Worm (Caenorhabditis elegans): Measurements from ENCODE around the gene F28H7.8.
A peak's percentile ranks its signal among the peaks of the same experiment; 100 is the strongest.

Gene F28H7.8

DNA sequence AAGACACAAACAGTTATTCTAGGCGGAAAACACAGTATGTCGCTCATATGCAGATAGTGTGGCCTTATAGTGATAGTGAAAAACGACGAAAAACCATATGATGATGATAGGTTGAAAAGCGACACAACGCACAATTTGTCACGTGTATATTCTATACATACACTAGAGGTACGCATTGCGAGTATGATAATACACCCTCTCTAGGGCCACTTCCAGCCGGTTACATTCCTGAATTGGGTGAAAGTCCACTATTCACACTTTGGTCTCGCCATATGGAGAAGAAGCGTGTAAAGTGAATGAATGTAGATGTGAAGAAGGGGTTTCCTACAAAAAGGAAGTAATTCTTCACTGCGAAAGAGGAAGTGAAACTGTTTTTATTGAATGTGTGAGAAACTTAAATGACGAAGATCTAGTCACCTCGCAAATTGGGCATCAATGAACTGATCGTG lies 29.3 kb upstream of the F28H7.8 start:
- TF ChIP-seq nhr-237 (tag; optimal IDR thresholded peaks at IDR 0.05) (no peak), nhr-10 (tag; optimal IDR thresholded peaks at IDR 0.05) (no peak), dmd-4 (tag; optimal IDR thresholded peaks at IDR 0.05) (no peak), ZK546.5 (tag; optimal IDR thresholded peaks at IDR 0.05) (no peak), sma-3 (GFP tag; optimal IDR thresholded peaks at IDR 0.05) (peak; percentile 72), egl-27 (tag; optimal IDR thresholded peaks at IDR 0.05) (peak; percentile 74), nhr-25 (tag; optimal IDR thresholded peaks at IDR 0.05) (peak; percentile 75), fos-1 (tag; optimal IDR thresholded peaks at IDR 0.05) (peak; percentile 23), aly-2 (tag; optimal IDR thresholded peaks at IDR 0.05) (no peak), lin-39 (tag; optimal IDR thresholded peaks at IDR 0.05) (no peak), unc-39 (tag; optimal IDR thresholded peaks at IDR 0.05) (no peak), sma-9 (GFP tag; optimal IDR thresholded peaks at IDR 0.05) (peak; percentile 93), sma-9 (tag; optimal IDR thresholded peaks at IDR 0.05) (no peak), ztf-1 (GFP tag; conservative IDR thresholded peaks at IDR 0.05) (no peak), unc-62 (GFP tag; optimal IDR thresholded peaks at IDR 0.05) (no peak), zag-1 (tag; optimal IDR thresholded peaks at IDR 0.05) (no peak), blmp-1 (tag; optimal IDR thresholded peaks at IDR 0.05; ENCODE audit: insufficient read depth) (peak; percentile 46), R02D3.7 (tag; optimal IDR thresholded peaks at IDR 0.05) (no peak), elt-3 (tag; optimal IDR thresholded peaks at IDR 0.05) (no peak), F13H6.1 (tag; optimal IDR thresholded peaks at IDR 0.05) (peak; percentile 60), nhr-129 (tag; optimal IDR thresholded peaks at IDR 0.05) (peak; percentile 71), mdl-1 (tag; optimal IDR thresholded peaks at IDR 0.05) (peak in 1 of 2 experiments; percentile 56), lin-13 (GFP tag; optimal IDR thresholded peaks at IDR 0.05) (no peak), lsy-2 (tag; optimal IDR thresholded peaks at IDR 0.05) (peak in 1 of 2 experiments; percentile 17), gmeb-1 (tag; optimal IDR thresholded peaks at IDR 0.05) (peak; percentile 34), Y55F3AM.14 (GFP tag; optimal IDR thresholded peaks at IDR 0.05) (peak; percentile 78), crh-2 (tag; optimal IDR thresholded peaks at IDR 0.05) (peak; percentile 61), nhr-11 (tag; optimal IDR thresholded peaks at IDR 0.05) (no peak), nhr-21 (tag; optimal IDR thresholded peaks at IDR 0.05) (peak; percentile 25), alr-1 (tag; optimal IDR thresholded peaks at IDR 0.05) (no peak)

DNA sequence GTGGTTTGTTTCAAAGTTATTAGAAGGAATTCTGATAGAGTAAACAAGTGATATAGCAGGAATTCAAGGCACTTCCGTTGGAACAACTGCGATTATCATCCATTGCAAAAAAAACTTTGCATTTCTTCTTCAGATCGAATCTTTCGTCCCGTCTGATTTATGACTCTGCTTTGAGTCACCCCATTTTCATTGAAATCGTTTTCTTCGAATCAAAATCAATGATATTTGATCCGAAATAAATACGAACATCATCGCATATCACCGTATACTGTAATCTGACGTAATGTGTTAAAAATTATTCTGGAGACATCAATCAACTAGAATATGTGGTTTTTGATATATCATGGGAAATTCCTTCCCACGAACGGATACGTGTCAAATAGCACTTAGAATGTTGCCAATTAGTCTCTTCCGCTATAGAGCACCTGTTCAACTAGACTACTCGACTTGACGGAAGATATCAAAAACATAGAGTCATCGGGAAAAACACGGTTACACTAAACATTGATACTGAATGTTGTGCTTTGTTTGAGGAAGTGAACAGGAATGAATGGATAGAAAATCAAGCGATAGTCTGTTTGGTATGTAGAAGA lies 27.8 kb upstream of the F28H7.8 start:
- TF ChIP-seq unc-62 (GFP tag; optimal IDR thresholded peaks at IDR 0.05) (no peak), nhr-11 (tag; optimal IDR thresholded peaks at IDR 0.05) (peak; percentile 28), nhr-23 (tag; optimal IDR thresholded peaks at IDR 0.05) (no peak), F13H6.1 (tag; optimal IDR thresholded peaks at IDR 0.05) (peak; percentile 14), nhr-10 (tag; optimal IDR thresholded peaks at IDR 0.05) (no peak), nhr-21 (tag; optimal IDR thresholded peaks at IDR 0.05) (peak; percentile 5), lsy-2 (tag; optimal IDR thresholded peaks at IDR 0.05) (peak in 1 of 2 experiments; percentile 5)

DNA sequence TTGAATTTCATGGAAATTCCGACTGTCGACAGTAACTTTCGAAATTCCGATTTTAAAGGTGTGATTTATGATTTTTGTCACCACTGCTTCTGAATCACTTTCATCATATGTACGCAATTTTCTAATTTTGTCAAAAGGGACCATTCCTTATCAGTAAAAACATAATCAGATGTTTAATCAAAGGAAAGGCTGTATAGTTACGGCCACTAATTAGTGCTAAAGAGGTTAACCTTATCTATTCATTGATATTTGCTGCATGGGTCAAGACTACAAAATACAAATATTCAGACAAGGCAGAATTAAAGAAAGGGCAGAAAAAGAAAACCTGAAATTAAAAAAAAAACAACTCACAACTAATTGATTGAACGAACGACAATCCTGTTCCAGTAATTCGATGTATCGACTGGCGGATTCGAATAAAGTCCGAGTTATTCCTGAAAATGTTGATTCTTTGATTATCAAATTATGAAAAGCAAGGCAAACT lies 26.7 kb upstream of the F28H7.8 start, which contains the start of gene T28B11.1:
Gene T28B11.1, minus strand, starts transcription at position 434 of the 484 bp plus-strand sequence.
- TF ChIP-seq nhr-25 (tag; optimal IDR thresholded peaks at IDR 0.05) (no peak), mdl-1 (tag; optimal IDR thresholded peaks at IDR 0.05) (no peak), ama-1 (optimal IDR thresholded peaks at IDR 0.05) (no peak), skn-1 (tag; optimal IDR thresholded peaks at IDR 0.05) (no peak), C34F6.9 (tag; optimal IDR thresholded peaks at IDR 0.05) (no peak), crh-2 (tag; optimal IDR thresholded peaks at IDR 0.05) (peak; percentile 14), alr-1 (tag; optimal IDR thresholded peaks at IDR 0.05) (no peak), mbf-1 (tag; optimal IDR thresholded peaks at IDR 0.05) (no peak), ceh-82 (tag; optimal IDR thresholded peaks at IDR 0.05) (no peak), nhr-12 (tag; optimal IDR thresholded peaks at IDR 0.05) (no peak), nhr-129 (tag; optimal IDR thresholded peaks at IDR 0.05) (peak; percentile 38), unc-55 (GFP tag; optimal IDR thresholded peaks at IDR 0.05) (no peak), nhr-237 (tag; optimal IDR thresholded peaks at IDR 0.05) (no peak), elt-1 (tag; optimal IDR thresholded peaks at IDR 0.05) (no peak), sma-9 (GFP tag; optimal IDR thresholded peaks at IDR 0.05) (peak; percentile 64), sma-9 (tag; optimal IDR thresholded peaks at IDR 0.05) (no peak), nhr-21 (tag; optimal IDR thresholded peaks at IDR 0.05) (no peak), zag-1 (tag; optimal IDR thresholded peaks at IDR 0.05) (no peak), unc-39 (tag; optimal IDR thresholded peaks at IDR 0.05) (no peak), nhr-10 (tag; optimal IDR thresholded peaks at IDR 0.05) (no peak), F13H6.1 (tag; optimal IDR thresholded peaks at IDR 0.05) (peak; percentile 3), dmd-4 (tag; optimal IDR thresholded peaks at IDR 0.05) (no peak), fos-1 (tag; optimal IDR thresholded peaks at IDR 0.05) (peak; percentile 13), nhr-23 (tag; optimal IDR thresholded peaks at IDR 0.05) (no peak), sma-3 (GFP tag; optimal IDR thresholded peaks at IDR 0.05) (no peak)

Measured in whole organism, L2 larva.